Fruit fly (Drosophila melanogaster) whole organism, wandering third instar larva: ENCODE data around the gene GATAd.

Experiments used
- Abd-B ChIP-seq: fragments of >200 bp; optimal IDR thresholded peaks from 2 replicates; lab custom pipeline; 2017; ENCODE audit warnings: missing biosample characterization, missing genetic modification characterization
- Hr83 ChIP-seq: fragments of 200-300 bp; sonication (Bioruptor generic); optimal IDR thresholded peaks from 2 replicates; lab custom pipeline; 2016; ENCODE audit warnings: missing biosample characterization, mild to moderate bottlenecking, missing genetic modification characterization, moderate library complexity; ENCODE audit not compliant: poor library complexity, severe bottlenecking
- Myc ChIP-seq: fragments of >200 bp; optimal IDR thresholded peaks from 2 replicates; lab custom pipeline; 2017
- OdsH ChIP-seq: fragments of 200-800 bp; sonication (Bioruptor generic); optimal IDR thresholded peaks from 2 replicates; lab custom pipeline; 2016; ENCODE audit warnings: missing biosample characterization, mild to moderate bottlenecking, missing genetic modification characterization
- dmrt93B ChIP-seq: fragments of 200-800 bp; sonication (Bioruptor generic); optimal IDR thresholded peaks from 2 replicates; lab custom pipeline; 2018; ENCODE audit warnings: missing biosample characterization, mild to moderate bottlenecking, missing genetic modification characterization
- dsf ChIP-seq: sonication (Bioruptor generic); optimal IDR thresholded peaks from 2 replicates; lab custom pipeline; 2016; ENCODE audit warnings: missing biosample characterization, missing genetic modification characterization, borderline replicate concordance
- foxo ChIP-seq, 2 experiments: fragments of 200-800 bp; sonication (Bioruptor generic); optimal IDR thresholded peaks; 2 replicates in 1 of 2; 3 replicates in 1 of 2; lab custom pipeline; 2016 to 2017; ENCODE audit warnings: missing biosample characterization in 2 of 2, missing genetic modification characterization in 2 of 2
- fru ChIP-seq: fragments of 200-800 bp; sonication (Bioruptor generic); optimal IDR thresholded peaks from 3 replicates; lab custom pipeline; 2016; ENCODE audit warnings: missing biosample characterization, mild to moderate bottlenecking, missing genetic modification characterization
- lola ChIP-seq: fragments of >200 bp; optimal IDR thresholded peaks from 2 replicates; lab custom pipeline; 2017; ENCODE audit warnings: missing biosample characterization, missing genetic modification characterization
- psq ChIP-seq: fragments of 200-800 bp; sonication (Bioruptor generic); optimal IDR thresholded peaks from 3 replicates; lab custom pipeline; 2017; ENCODE audit warnings: missing biosample characterization, mild to moderate bottlenecking, missing genetic modification characterization, moderate library complexity
- sv ChIP-seq: fragments of 200-800 bp; sonication (Bioruptor generic); optimal IDR thresholded peaks from 3 replicates; lab custom pipeline; 2016; ENCODE audit warnings: missing biosample characterization, missing genetic modification characterization
- tai ChIP-seq: sonication (Bioruptor generic); optimal IDR thresholded peaks from 2 replicates; lab custom pipeline; 2016; ENCODE audit warnings: missing biosample characterization, missing genetic modification characterization
- usp ChIP-seq: fragments of >200 bp; optimal IDR thresholded peaks from 2 replicates; lab custom pipeline; 2017; ENCODE audit warnings: missing biosample characterization, missing genetic modification characterization

DNA sequence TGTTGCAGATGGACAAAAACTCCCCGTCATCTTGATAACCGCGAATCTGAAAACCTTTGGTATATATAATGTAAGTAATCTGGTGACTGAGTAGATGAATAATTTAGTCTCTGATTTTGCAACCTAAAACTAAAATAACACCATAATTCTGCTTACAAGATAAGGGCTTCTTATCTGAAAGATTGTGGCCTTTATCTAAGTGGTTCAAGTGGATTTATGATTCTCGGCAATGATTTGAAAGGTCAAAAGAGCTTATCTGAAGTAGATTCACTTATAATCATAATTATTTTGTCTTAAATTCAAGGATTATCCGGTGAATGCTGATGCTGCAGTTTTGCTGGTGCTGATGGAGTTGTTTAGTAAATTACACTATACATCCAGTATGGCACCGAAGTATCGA lies 17.6 kb upstream of the GATAd start:
- TF ChIP-seq Abd-B (GFP tag; lab: Kevin White, UChicago) (no peak), psq (GFP tag; lab: Kevin White, UChicago) (no peak), tai (no peak), usp (GFP tag; lab: Kevin White, UChicago) (no peak), lola (no peak), dsf (GFP tag; lab: Kevin White, UChicago) (no peak), OdsH (GFP tag; lab: Kevin White, UChicago) (no peak), sv (no peak), fru (GFP tag; lab: Kevin White, UChicago) (no peak), dmrt93B (no peak), Myc (no peak), Hr83 (GFP tag; lab: Kevin White, UChicago) (no peak), foxo (GFP tag; optimal IDR thresholded peaks at IDR 0.05; lab: Kevin White, UChicago) (no peak)
